Fruit fly (Drosophila melanogaster): ENCODE data around the gene Mis12.

DNA sequence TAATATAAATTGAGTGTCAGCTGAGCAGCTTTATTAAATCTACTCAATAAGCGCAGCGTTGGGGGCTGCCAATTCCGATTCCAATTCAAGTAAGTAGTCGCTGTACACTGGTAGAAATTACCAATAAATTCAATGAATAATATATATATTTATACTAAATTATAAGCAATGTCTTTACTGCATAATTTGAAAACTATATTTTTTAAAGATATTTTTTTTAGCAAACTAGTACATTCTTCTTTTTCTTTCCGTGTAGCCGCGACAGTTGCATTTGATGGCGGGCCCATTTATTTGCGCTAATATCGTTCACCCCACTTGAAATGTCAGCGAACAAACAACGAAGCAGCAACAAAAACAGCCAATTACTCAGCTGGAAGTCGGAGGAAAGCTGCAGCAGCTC is 8.5 kb upstream of the Mis12 start:
- TF ChIP-seq Met (GFP tag; optimal IDR thresholded peaks at IDR 0.05) (peak; percentile 67), dsx (GFP tag; optimal IDR thresholded peaks at IDR 0.05; ENCODE audit: poor library complexity, severe bottlenecking) (peak; percentile 28)

Data from whole organism, prepupa.